Worm (Caenorhabditis elegans) whole organism, young adult: ENCODE measurements around the gene hal-3.

Source experiments
- B0336.3 ChIP-seq: fragments of 200-800 bp; sonication (Bioruptor generic); IDR thresholded peaks from 2 replicates; pipeline ENCODE4 v1.3.6; 2022; ENCODE audit warnings: missing genetic modification characterization, missing compliant biosample characterization
- F10E7.11 ChIP-seq: sonication (generic microtip); optimal IDR thresholded peaks from 2 replicates; lab custom pipeline; 2017; ENCODE audit warnings: mild to moderate bottlenecking, missing genetic modification characterization, moderate library complexity, missing compliant biosample characterization
- F37B4.10 ChIP-seq: fragments of 200-800 bp; sonication (Bioruptor generic); IDR thresholded peaks from 2 replicates; pipeline ENCODE4 v1.3.6; 2022; ENCODE audit warnings: missing genetic modification characterization, missing compliant biosample characterization
- F57C9.4 ChIP-seq: sonication (generic microtip); optimal IDR thresholded peaks from 2 replicates; lab custom pipeline; 2017; ENCODE audit warnings: mild to moderate bottlenecking, missing genetic modification characterization, missing compliant biosample characterization
- K11D2.4 ChIP-seq: fragments of 200-800 bp; sonication (Bioruptor generic); IDR thresholded peaks from 2 replicates; pipeline ENCODE4 v1.3.6; 2022; ENCODE audit warnings: missing genetic modification reagents, missing genetic modification characterization, missing compliant biosample characterization
- K12H6.12 ChIP-seq: fragments of 200-800 bp; sonication (Bioruptor generic); optimal IDR thresholded peaks from 2 replicates; lab custom pipeline; 2018; ENCODE audit warnings: mild to moderate bottlenecking, missing genetic modification characterization, missing compliant biosample characterization
- T26A5.8 ChIP-seq: sonication (generic microtip); optimal IDR thresholded peaks from 2 replicates; lab custom pipeline; 2016; ENCODE audit warnings: missing genetic modification characterization, missing compliant biosample characterization
- aptf-2 ChIP-seq: fragments of 200-800 bp; sonication (Bioruptor generic); conservative IDR thresholded peaks from 2 replicates; pipeline ENCODE4 v1.3.6; 2022; ENCODE audit warnings: missing genetic modification reagents, missing genetic modification characterization, missing compliant biosample characterization
- aptf-3 ChIP-seq: fragments of 200-800 bp; sonication (Bioruptor generic); IDR thresholded peaks from 2 replicates; pipeline ENCODE4 v1.3.6; 2022; ENCODE audit warnings: missing genetic modification characterization, missing compliant biosample characterization
- attf-3 ChIP-seq: fragments of 200-800 bp; sonication (Bioruptor generic); conservative IDR thresholded peaks from 2 replicates; pipeline ENCODE4 v1.3.6; 2022; ENCODE audit warnings: missing genetic modification reagents, missing genetic modification characterization, missing compliant biosample characterization
- attf-5 ChIP-seq: fragments of 200-800 bp; sonication (Bioruptor generic); optimal IDR thresholded peaks from 2 replicates; lab custom pipeline; 2018; ENCODE audit warnings: mild to moderate bottlenecking, missing genetic modification characterization, missing compliant biosample characterization
- bed-2 ChIP-seq: fragments of 200-800 bp; sonication (Bioruptor generic); IDR thresholded peaks from 2 replicates; pipeline ENCODE4 v1.3.6; 2022; ENCODE audit warnings: missing genetic modification reagents, missing genetic modification characterization, missing compliant biosample characterization
- cebp-1 ChIP-seq, 2 experiments: fragments of 200-800 bp in 1 of 2; sonication (Bioruptor generic) in 1 of 2; sonication (generic microtip) in 1 of 2; IDR thresholded peaks in 1 of 2; optimal IDR thresholded peaks in 1 of 2; 2 replicates each; pipeline versions ENCODE4 v1.3.6 to Lab custom; 2017 to 2022; ENCODE audit warnings: missing compliant biosample characterization in 2 of 2, missing genetic modification characterization in 2 of 2, mild to moderate bottlenecking in 1 of 2, missing genetic modification reagents in 1 of 2, moderate library complexity in 1 of 2
- ceh-58 ChIP-seq: fragments of 200-800 bp; sonication (Bioruptor generic); IDR thresholded peaks from 2 replicates; pipeline ENCODE4 v1.3.6; 2022; ENCODE audit warnings: missing genetic modification characterization, missing compliant biosample characterization
- ceh-91 ChIP-seq: fragments of 200-800 bp; sonication (Bioruptor generic); IDR thresholded peaks from 2 replicates; pipeline ENCODE4 v1.3.6; 2022; ENCODE audit warnings: missing genetic modification reagents, missing genetic modification characterization, missing compliant biosample characterization
- die-1 ChIP-seq: sonication (generic microtip); optimal IDR thresholded peaks from 2 replicates; lab custom pipeline; 2016; ENCODE audit warnings: missing genotype, mild to moderate bottlenecking, missing genetic modification characterization, missing compliant biosample characterization
- dpff-1 ChIP-seq: sonication (generic microtip); optimal IDR thresholded peaks from 2 replicates; lab custom pipeline; 2017; ENCODE audit warnings: mild to moderate bottlenecking, missing genetic modification characterization, missing compliant biosample characterization
- efl-1 ChIP-seq: fragments of 150-350 bp; optimal IDR thresholded peaks from 2 replicates; lab custom pipeline; 2014; ENCODE audit warnings: missing biosample characterization, missing genetic modification reagents, missing genetic modification characterization
- ets-4 ChIP-seq: fragments of 200-800 bp; sonication (Bioruptor generic); optimal IDR thresholded peaks from 2 replicates; lab custom pipeline; 2018; ENCODE audit warnings: mild to moderate bottlenecking, missing genetic modification characterization, missing compliant biosample characterization
- gei-17 ChIP-seq: fragments of 200-800 bp; sonication (Bioruptor generic); optimal IDR thresholded peaks from 2 replicates; lab custom pipeline; 2018; ENCODE audit warnings: mild to moderate bottlenecking, missing genetic modification characterization, missing compliant biosample characterization
- him-1 ChIP-seq: sonication (generic microtip); optimal IDR thresholded peaks from 2 replicates; lab custom pipeline; 2016; ENCODE audit warnings: missing genotype, missing genetic modification reagents, missing genetic modification characterization, missing compliant biosample characterization
- hsf-1 ChIP-seq: fragments of 200-800 bp; sonication (Bioruptor generic); IDR thresholded peaks from 2 replicates; pipeline ENCODE4 v1.3.6; 2022; ENCODE audit warnings: missing genetic modification reagents, missing genetic modification characterization, missing compliant biosample characterization
- let-526 ChIP-seq: fragments of 200-800 bp; sonication (Bioruptor generic); IDR thresholded peaks from 2 replicates; pipeline ENCODE4 v1.3.6; 2022; ENCODE audit warnings: missing genetic modification reagents, missing genetic modification characterization, missing compliant biosample characterization
- let-607 ChIP-seq, 2 experiments: fragments of 200-800 bp in 1 of 2; sonication (Bioruptor generic) in 1 of 2; sonication (generic microtip) in 1 of 2; optimal IDR thresholded peaks; 2 replicates each; lab custom pipeline; 2016 to 2018; ENCODE audit warnings: mild to moderate bottlenecking in 2 of 2, missing compliant biosample characterization in 2 of 2, missing genetic modification characterization in 2 of 2, moderate library complexity in 2 of 2, missing genotype in 1 of 2
- lin-35 ChIP-seq, 3 experiments: fragments of 150-350 bp in 2 of 3; sonication (generic microtip) in 1 of 3; optimal IDR thresholded peaks; 2 replicates each; lab custom pipeline; 2014 to 2018; ENCODE audit warnings: missing biosample characterization in 3 of 3, missing genetic modification characterization in 3 of 3, missing genetic modification reagents in 3 of 3
- lin-54 ChIP-seq: fragments of 200-800 bp; sonication (Bioruptor generic); optimal IDR thresholded peaks from 2 replicates; lab custom pipeline; 2018; ENCODE audit warnings: mild to moderate bottlenecking, missing genetic modification characterization, missing compliant biosample characterization
- lsy-27 ChIP-seq: sonication (generic microtip); optimal IDR thresholded peaks from 2 replicates; lab custom pipeline; 2017; ENCODE audit warnings: missing genetic modification characterization, mild to moderate bottlenecking, missing compliant biosample characterization, antibody characterized with exemption, missing genotype, borderline replicate concordance; ENCODE audit not compliant: insufficient read depth
- mcd-1 ChIP-seq: fragments of 200-800 bp; sonication (Bioruptor generic); IDR thresholded peaks from 2 replicates; pipeline ENCODE4 v1.3.6; 2022; ENCODE audit warnings: missing genetic modification reagents, missing genetic modification characterization, missing compliant biosample characterization
- mel-28 ChIP-seq: sonication (generic microtip); optimal IDR thresholded peaks from 2 replicates; lab custom pipeline; 2016; ENCODE audit warnings: borderline replicate concordance, mild to moderate bottlenecking, missing genetic modification characterization, missing compliant biosample characterization
- mxl-1 ChIP-seq: sonication (generic microtip); optimal IDR thresholded peaks from 2 replicates; lab custom pipeline; 2016; ENCODE audit warnings: missing genetic modification characterization, missing compliant biosample characterization
- nfyb-1 ChIP-seq: fragments of 200-800 bp; sonication (Bioruptor generic); IDR thresholded peaks from 2 replicates; pipeline ENCODE4 v1.3.6; 2022; ENCODE audit warnings: missing genetic modification reagents, missing genetic modification characterization, missing compliant biosample characterization
- nhr-120 ChIP-seq: fragments of 200-800 bp; sonication (Bioruptor generic); IDR thresholded peaks from 2 replicates; pipeline ENCODE4 v1.3.6; 2022; ENCODE audit warnings: missing genetic modification characterization, missing compliant biosample characterization
- nhr-179 ChIP-seq: sonication (generic microtip); optimal IDR thresholded peaks from 2 replicates; lab custom pipeline; 2016; ENCODE audit warnings: mild to moderate bottlenecking, missing genetic modification characterization, missing compliant biosample characterization
- nhr-27 ChIP-seq: fragments of 200-800 bp; sonication (Bioruptor generic); optimal IDR thresholded peaks from 2 replicates; lab custom pipeline; 2018; ENCODE audit warnings: mild to moderate bottlenecking, missing genetic modification characterization, moderate library complexity, missing compliant biosample characterization
- nhr-90 ChIP-seq: sonication (generic microtip); optimal IDR thresholded peaks from 2 replicates; lab custom pipeline; 2016; ENCODE audit warnings: missing genotype, mild to moderate bottlenecking, missing genetic modification characterization, missing compliant biosample characterization
- rcor-1 ChIP-seq: fragments of 200-800 bp; sonication (Bioruptor generic); IDR thresholded peaks from 2 replicates; pipeline ENCODE4 v1.3.6; 2022; ENCODE audit warnings: missing genetic modification reagents, missing genetic modification characterization, missing compliant biosample characterization
- rec-8 ChIP-seq, 2 experiments: sonication (generic microtip); optimal IDR thresholded peaks; 2 replicates each; lab custom pipeline; 2016; ENCODE audit warnings: mild to moderate bottlenecking in 2 of 2, missing genetic modification characterization in 2 of 2, missing genetic modification reagents in 2 of 2, missing genotype in 2 of 2, missing biosample characterization in 1 of 2, missing compliant biosample characterization in 1 of 2, moderate library complexity in 1 of 2
- repo-1 ChIP-seq: sonication (generic microtip); optimal IDR thresholded peaks from 2 replicates; lab custom pipeline; 2017; ENCODE audit warnings: mild to moderate bottlenecking, missing genetic modification characterization, missing compliant biosample characterization
- rpc-1 ChIP-seq, 2 experiments: fragments of 150-350 bp in 1 of 2; sonication (generic microtip) in 1 of 2; optimal IDR thresholded peaks; 2 replicates each; lab custom pipeline; 2014 to 2018; ENCODE audit warnings: missing biosample characterization in 1 of 2, missing genetic modification characterization in 1 of 2, missing genetic modification reagents in 1 of 2, missing genotype in 1 of 2
- sdz-38 ChIP-seq: sonication (generic microtip); optimal IDR thresholded peaks from 2 replicates; lab custom pipeline; 2016; ENCODE audit warnings: missing genotype, missing genetic modification characterization, missing compliant biosample characterization
- sea-2 ChIP-seq: fragments of 200-800 bp; sonication (Bioruptor generic); IDR thresholded peaks from 2 replicates; pipeline ENCODE4 v1.3.6; 2022; ENCODE audit warnings: missing genetic modification characterization, missing compliant biosample characterization
- snpc-1.1 ChIP-seq: sonication (generic microtip); optimal IDR thresholded peaks from 2 replicates; lab custom pipeline; 2017; ENCODE audit warnings: missing genetic modification characterization, mild to moderate bottlenecking, missing compliant biosample characterization, antibody characterized with exemption, moderate library complexity, missing genotype, missing genetic modification reagents; ENCODE audit not compliant: insufficient read depth
- sptf-2 ChIP-seq: fragments of 200-800 bp; sonication (Bioruptor generic); optimal IDR thresholded peaks from 2 replicates; lab custom pipeline; 2018; ENCODE audit warnings: mild to moderate bottlenecking, missing genetic modification characterization, missing compliant biosample characterization
- unc-130 ChIP-seq: sonication (generic microtip); optimal IDR thresholded peaks from 2 replicates; lab custom pipeline; 2016; ENCODE audit warnings: missing genetic modification reagents, missing genetic modification characterization, missing compliant biosample characterization
- unc-62 ChIP-seq: fragments of 150-350 bp; optimal IDR thresholded peaks from 2 replicates; lab custom pipeline; 2014; ENCODE audit warnings: missing biosample characterization, missing genetic modification reagents, missing genetic modification characterization
- xnd-1 ChIP-seq: sonication (generic microtip); optimal IDR thresholded peaks from 2 replicates; lab custom pipeline; 2016; ENCODE audit warnings: missing genotype, missing genetic modification reagents, missing genetic modification characterization, missing compliant biosample characterization
- zim-3 ChIP-seq: sonication (generic microtip); optimal IDR thresholded peaks from 2 replicates; lab custom pipeline; 2017; ENCODE audit warnings: mild to moderate bottlenecking, missing genetic modification characterization, moderate library complexity, missing compliant biosample characterization
- ztf-18 ChIP-seq: sonication (generic microtip); optimal IDR thresholded peaks from 2 replicates; lab custom pipeline; 2016; ENCODE audit warnings: missing genotype, mild to moderate bottlenecking, missing genetic modification characterization, missing compliant biosample characterization

The hal-3 gene

DNA sequence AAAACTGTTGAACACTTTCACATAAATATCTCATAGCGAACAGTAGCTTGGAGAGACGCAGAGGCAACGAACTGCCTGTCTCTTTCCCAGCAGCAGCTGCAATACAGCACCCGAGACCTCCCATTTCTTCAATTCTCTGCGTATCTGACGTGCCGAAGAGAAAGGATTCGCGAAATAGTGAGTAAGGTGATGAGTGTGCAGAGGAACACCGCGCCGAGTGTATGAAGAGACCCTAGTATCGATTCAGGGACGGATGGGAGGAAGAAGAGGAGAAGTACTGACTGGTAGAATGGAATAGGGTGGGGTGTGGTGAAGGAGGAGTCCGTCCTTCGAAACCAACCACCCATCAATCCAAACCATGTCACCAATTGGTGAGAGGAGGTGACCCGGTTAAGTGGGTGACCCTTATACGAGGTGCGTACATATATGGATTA lies 29.2 kb upstream of the hal-3 start:
- no peak for TF ChIP-seq die-1 (tag; lab: Kevin White, UChicago)
- TF ChIP-seq B0336.3 = peak; percentile 16; the same call in 1 of the 2 replicates
- TF ChIP-seq ets-4 (GFP tag; lab: Kevin White, UChicago) = no peak
- TF ChIP-seq sea-2 (GFP tag; lab: Robert Waterston, UW) = 0 out of 2 replicates have a peak, but pooled peaks have one; percentile 31
- no peak for TF ChIP-seq F57C9.4 (tag; lab: Kevin White, UChicago)
- no peak for TF ChIP-seq sdz-38
- no peak for TF ChIP-seq rpc-1 (optimal IDR thresholded peaks at IDR 0.05; lab: Kevin White, UChicago)
- TF ChIP-seq rpc-1 (tag; optimal IDR thresholded peaks at IDR 0.05; lab: Kevin White, UChicago) = no peak
- TF ChIP-seq dpff-1 (tag; lab: Kevin White, UChicago) = no peak
- no peak for TF ChIP-seq nhr-179 (tag; lab: Kevin White, UChicago)
- TF ChIP-seq lin-35 (GFP tag; optimal IDR thresholded peaks at IDR 0.05; lab: Kevin White, UChicago) = peak in 1 of 3 experiments; percentile 51
- TF ChIP-seq mxl-1 (tag; lab: Kevin White, UChicago) = no peak
- no peak for TF ChIP-seq aptf-2
- TF ChIP-seq F10E7.11 = no peak
- no peak for TF ChIP-seq rec-8 (tag; optimal IDR thresholded peaks at IDR 0.05; lab: Kevin White, UChicago)
- TF ChIP-seq K11D2.4 = 0 out of 2 replicates have a peak, but pooled peaks have one; percentile 42
- no peak for TF ChIP-seq lsy-27 (tag; lab: Kevin White, UChicago)
- TF ChIP-seq let-607 (tag; optimal IDR thresholded peaks at IDR 0.05; lab: Kevin White, UChicago) = no peak
- TF ChIP-seq nfyb-1 (GFP tag; lab: Robert Waterston, UW) = peak; percentile 64; the same call in 1 of the 2 replicates
- TF ChIP-seq nhr-120 (GFP tag; lab: Robert Waterston, UW) = no peak
- peak; percentile 60 for TF ChIP-seq mcd-1 (GFP tag; lab: Robert Waterston, UW)
- no peak for TF ChIP-seq cebp-1 (GFP tag; IDR thresholded peaks at IDR 0.05; lab: Robert Waterston, UW)
- TF ChIP-seq cebp-1 (tag; optimal IDR thresholded peaks at IDR 0.05; lab: Kevin White, UChicago) = peak; percentile 64
- peak; percentile 26; the same call in 1 of the 2 replicates for TF ChIP-seq attf-3 (GFP tag; lab: Robert Waterston, UW)
- TF ChIP-seq F37B4.10 (GFP tag; lab: Robert Waterston, UW) = no peak
- TF ChIP-seq unc-62 = peak; percentile 7
- no peak for TF ChIP-seq zim-3 (tag; lab: Kevin White, UChicago)
- no peak for TF ChIP-seq let-526 (GFP tag; lab: Robert Waterston, UW)
- no peak for TF ChIP-seq repo-1
- no peak for TF ChIP-seq mel-28 (tag; lab: Kevin White, UChicago)
- no peak for TF ChIP-seq T26A5.8 (tag; lab: Kevin White, UChicago)
- no peak for TF ChIP-seq bed-2
- no peak for TF ChIP-seq unc-130 (GFP tag; lab: Kevin White, UChicago)
- TF ChIP-seq snpc-1.1 (tag; lab: Kevin White, UChicago) = no peak
- TF ChIP-seq K12H6.12 (tag; lab: Kevin White, UChicago) = peak; percentile 61
- TF ChIP-seq nhr-90 = no peak
- TF ChIP-seq hsf-1 = no peak
- TF ChIP-seq ceh-91 (GFP tag; lab: Robert Waterston, UW) = no peak
- TF ChIP-seq ceh-58 (GFP tag; lab: Robert Waterston, UW) = no peak
- TF ChIP-seq xnd-1 (tag; lab: Kevin White, UChicago) = no peak
- TF ChIP-seq efl-1 (GFP tag; lab: Kevin White, UChicago) = no peak
- peak; percentile 18 for TF ChIP-seq gei-17 (GFP tag; lab: Kevin White, UChicago)
- no peak for TF ChIP-seq sptf-2 (GFP tag; lab: Kevin White, UChicago)
- TF ChIP-seq nhr-27 (tag; lab: Kevin White, UChicago) = peak; percentile 10
- no peak for TF ChIP-seq ztf-18
- TF ChIP-seq rcor-1 (GFP tag; lab: Robert Waterston, UW) = peak; percentile 65; the same call in 1 of the 2 replicates
- peak; percentile 67 for TF ChIP-seq attf-5 (GFP tag; lab: Kevin White, UChicago)
- TF ChIP-seq aptf-3 = no peak
- TF ChIP-seq him-1 (tag; lab: Kevin White, UChicago) = no peak
- peak; percentile 37 for TF ChIP-seq lin-54
